Worm (Caenorhabditis elegans): ENCODE data around the gene twk-8.

The twk-8 gene

ce11 chrIV:9094356-9094755, 12.2 kb downstream of the twk-8 start, which contains the start of gene mrpl-42:
Gene mrpl-42 (minus strand): TSS chrIV:9094456.
- no peak for TF ChIP-seq nhr-11 (tag; optimal IDR thresholded peaks at IDR 0.05)
- TF ChIP-seq aly-2 (tag; optimal IDR thresholded peaks at IDR 0.05): no peak
- no peak for TF ChIP-seq nhr-12 (tag; optimal IDR thresholded peaks at IDR 0.05)
- no peak for TF ChIP-seq ztf-11 (tag; optimal IDR thresholded peaks at IDR 0.05)
- no peak for TF ChIP-seq nhr-76 (tag; optimal IDR thresholded peaks at IDR 0.05)
- TF ChIP-seq daf-12 (tag; optimal IDR thresholded peaks at IDR 0.05): no peak
- TF ChIP-seq R02D3.7 (tag; optimal IDR thresholded peaks at IDR 0.05): no peak
- TF ChIP-seq ceh-16 (tag; optimal IDR thresholded peaks at IDR 0.05): no peak
- TF ChIP-seq elt-2 (tag; optimal IDR thresholded peaks at IDR 0.05): no peak
- no peak for TF ChIP-seq sea-2 (GFP tag; optimal IDR thresholded peaks at IDR 0.05)
- no peak for TF ChIP-seq pqm-1 (tag; optimal IDR thresholded peaks at IDR 0.05)
- no peak for TF ChIP-seq lin-39 (tag; optimal IDR thresholded peaks at IDR 0.05)
- no peak for TF ChIP-seq egl-5 (tag; optimal IDR thresholded peaks at IDR 0.05)
- TF ChIP-seq lin-15B (tag; optimal IDR thresholded peaks at IDR 0.05): no peak
- TF ChIP-seq nhr-237 (tag; optimal IDR thresholded peaks at IDR 0.05): no peak
- no peak for TF ChIP-seq ceh-9 (tag; optimal IDR thresholded peaks at IDR 0.05)

- no peak for TF ChIP-seq sea-2 (GFP tag; optimal IDR thresholded peaks at IDR 0.05)
- TF ChIP-seq nhr-237 (tag; optimal IDR thresholded peaks at IDR 0.05): no peak
- TF ChIP-seq ama-1 (optimal IDR thresholded peaks at IDR 0.05): no peak
- no peak for TF ChIP-seq aly-2 (tag; optimal IDR thresholded peaks at IDR 0.05)
- TF ChIP-seq ZK546.5 (tag; optimal IDR thresholded peaks at IDR 0.05): no peak
- TF ChIP-seq daf-12 (tag; optimal IDR thresholded peaks at IDR 0.05): no peak
- no peak for TF ChIP-seq nhr-76 (tag; optimal IDR thresholded peaks at IDR 0.05)
- no peak for TF ChIP-seq fkh-2 (tag; optimal IDR thresholded peaks at IDR 0.05)
- no peak for TF ChIP-seq lin-39 (tag; optimal IDR thresholded peaks at IDR 0.05)
- no peak for TF ChIP-seq ceh-16 (tag; optimal IDR thresholded peaks at IDR 0.05)
- TF ChIP-seq nhr-28 (tag; optimal IDR thresholded peaks at IDR 0.05): no peak
- TF ChIP-seq nhr-12 (tag; optimal IDR thresholded peaks at IDR 0.05): no peak
- no peak for TF ChIP-seq tbx-2 (tag; optimal IDR thresholded peaks at IDR 0.05)
- TF ChIP-seq snpc-4 (tag; optimal IDR thresholded peaks at IDR 0.05): no peak
Observed at ce11 chrIV:9095553-9095952, 13.4 kb downstream of the twk-8 start, which contains the start of gene icln-1. Gene icln-1 (minus strand): TSS chrIV:9095653.

ce11 chrIV:9096160-9096879, 14.2 kb downstream of the twk-8 start, which contains the start of the genes znf-706 and cpna-3:
Gene znf-706 (minus strand): TSS chrIV:9096231.
Gene cpna-3 (plus strand): TSS chrIV:9096842.
- no peak for TF ChIP-seq nhr-67 (tag; optimal IDR thresholded peaks at IDR 0.05)
- peak; percentile 0 for TF ChIP-seq nhr-23 (tag; optimal IDR thresholded peaks at IDR 0.05)
- TF ChIP-seq hmg-11 (tag; optimal IDR thresholded peaks at IDR 0.05): peak; percentile 15
- TF ChIP-seq ceh-82 (tag; optimal IDR thresholded peaks at IDR 0.05): no peak
- no peak for TF ChIP-seq nhr-11 (tag; optimal IDR thresholded peaks at IDR 0.05)
- TF ChIP-seq elt-2 (tag; optimal IDR thresholded peaks at IDR 0.05): peak; percentile 5
- no peak for TF ChIP-seq pqm-1 (tag; optimal IDR thresholded peaks at IDR 0.05)
- no peak for TF ChIP-seq ama-1 (optimal IDR thresholded peaks at IDR 0.05)
- no peak for TF ChIP-seq sea-2 (GFP tag; optimal IDR thresholded peaks at IDR 0.05)
- no peak for TF ChIP-seq unc-39 (tag; optimal IDR thresholded peaks at IDR 0.05)
- TF ChIP-seq nhr-12 (tag; optimal IDR thresholded peaks at IDR 0.05): no peak

ce11 chrIV:9098942-9099341, 16.8 kb downstream of the twk-8 start, which contains the start of gene gldi-10:
Gene gldi-10 (plus strand): TSS chrIV:9099242.
- no peak for TF ChIP-seq elt-1 (tag; optimal IDR thresholded peaks at IDR 0.05)

ce11 chrIV:9100835-9101234, 18.7 kb downstream of the twk-8 start:
- no peak for TF ChIP-seq nhr-23 (tag; optimal IDR thresholded peaks at IDR 0.05)
- TF ChIP-seq unc-62 (GFP tag; optimal IDR thresholded peaks at IDR 0.05): no peak
- TF ChIP-seq ZK546.5 (tag; optimal IDR thresholded peaks at IDR 0.05): no peak
- TF ChIP-seq ztf-4 (tag; optimal IDR thresholded peaks at IDR 0.05): no peak
- TF ChIP-seq ceh-82 (tag; optimal IDR thresholded peaks at IDR 0.05): no peak
- TF ChIP-seq elt-2 (tag; optimal IDR thresholded peaks at IDR 0.05): no peak
- TF ChIP-seq skn-1 (tag; optimal IDR thresholded peaks at IDR 0.05): no peak
- no peak for TF ChIP-seq ztf-11 (tag; optimal IDR thresholded peaks at IDR 0.05)
- no peak for TF ChIP-seq elt-3 (tag; optimal IDR thresholded peaks at IDR 0.05)
- no peak for TF ChIP-seq mdl-1 (tag; optimal IDR thresholded peaks at IDR 0.05)
- no peak for TF ChIP-seq unc-39 (tag; optimal IDR thresholded peaks at IDR 0.05)
- TF ChIP-seq nhr-67 (tag; optimal IDR thresholded peaks at IDR 0.05): no peak
- TF ChIP-seq lsy-12 (tag; optimal IDR thresholded peaks at IDR 0.05): no peak
- TF ChIP-seq aly-2 (tag; optimal IDR thresholded peaks at IDR 0.05): no peak
- TF ChIP-seq nhr-237 (tag; optimal IDR thresholded peaks at IDR 0.05): no peak
- no peak for TF ChIP-seq pqm-1 (tag; optimal IDR thresholded peaks at IDR 0.05)
- TF ChIP-seq egl-5 (tag; optimal IDR thresholded peaks at IDR 0.05): no peak
